Worm (Caenorhabditis elegans) whole organism, mixed stage, embryonic: ENCODE data around the gene C04A11.2.

ENCODE experiments used
- M03D4.4 ChIP-seq: sonication (generic microtip); optimal IDR thresholded peaks from 2 replicates; lab custom pipeline; 2017; ENCODE audit warnings: mild to moderate bottlenecking, missing genetic modification characterization, missing compliant biosample characterization
- elt-3 ChIP-seq: fragments of 150-350 bp; optimal IDR thresholded peaks from 2 replicates; lab custom pipeline; 2014; ENCODE audit warnings: missing biosample characterization, missing genetic modification characterization
- lsy-2 ChIP-seq: fragments of 150-350 bp; optimal IDR thresholded peaks from 2 replicates; lab custom pipeline; 2014; ENCODE audit warnings: missing biosample characterization, missing genetic modification characterization
- mep-1 ChIP-seq: fragments of 150-350 bp; optimal IDR thresholded peaks from 2 replicates; lab custom pipeline; 2017; ENCODE audit warnings: missing biosample characterization, missing genetic modification reagents, missing genetic modification characterization, inconsistent platforms
- nhr-28 ChIP-seq: fragments of 150-350 bp; optimal IDR thresholded peaks from 2 replicates; lab custom pipeline; 2014; ENCODE audit warnings: missing biosample characterization, missing genetic modification characterization
- ztf-11 ChIP-seq: fragments of 150-350 bp; optimal IDR thresholded peaks from 2 replicates; lab custom pipeline; 2014; ENCODE audit warnings: missing biosample characterization, missing genetic modification characterization

ce11 chrX:13647305-13647704, 21.3 kb downstream of the C04A11.2 start, which contains the start of gene C40C9.3:
- TF ChIP-seq lsy-2 (tag; lab: Kevin White, UChicago) (no peak), nhr-28 (tag; lab: Kevin White, UChicago) (no peak), ztf-11 (tag; lab: Kevin White, UChicago) (no peak), mep-1 (tag; lab: Kevin White, UChicago) (no peak), M03D4.4 (tag; lab: Kevin White, UChicago) (no peak), elt-3 (no peak)
